Worm (Caenorhabditis elegans): ENCODE measurements around the gene T16G12.10.
"Not testable (repeated sequence)": the region's sequence is repeated elsewhere in the genome, so short reads cannot be mapped to it uniquely, and the experiment has no call there.

The T16G12.10 gene

DNA sequence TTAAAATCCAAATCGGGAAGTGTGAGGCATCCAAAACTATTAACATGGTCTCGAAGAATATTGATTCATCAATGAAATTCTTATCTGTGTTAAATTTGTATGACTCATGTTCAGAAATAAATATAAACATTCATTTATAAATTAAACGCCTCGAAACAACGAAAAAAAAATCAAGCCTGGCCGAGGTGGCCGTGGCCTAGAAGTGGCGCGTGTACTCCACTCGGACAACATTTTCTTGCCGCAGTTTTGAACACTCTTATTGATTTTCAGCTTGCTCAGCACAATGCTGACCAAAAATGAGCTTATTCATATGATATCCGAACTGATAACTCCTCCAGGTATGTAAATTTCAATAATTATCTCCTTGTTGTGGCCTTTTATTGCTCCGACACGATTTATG is 8.2 kb upstream of the T16G12.10 start, which contains the start of gene ekl-6:
ekl-6 (plus strand) TSS at position 265 of the 400 bp plus-strand sequence.
- no peak for TF ChIP-seq unc-62 (GFP tag; optimal IDR thresholded peaks at IDR 0.05)

DNA sequence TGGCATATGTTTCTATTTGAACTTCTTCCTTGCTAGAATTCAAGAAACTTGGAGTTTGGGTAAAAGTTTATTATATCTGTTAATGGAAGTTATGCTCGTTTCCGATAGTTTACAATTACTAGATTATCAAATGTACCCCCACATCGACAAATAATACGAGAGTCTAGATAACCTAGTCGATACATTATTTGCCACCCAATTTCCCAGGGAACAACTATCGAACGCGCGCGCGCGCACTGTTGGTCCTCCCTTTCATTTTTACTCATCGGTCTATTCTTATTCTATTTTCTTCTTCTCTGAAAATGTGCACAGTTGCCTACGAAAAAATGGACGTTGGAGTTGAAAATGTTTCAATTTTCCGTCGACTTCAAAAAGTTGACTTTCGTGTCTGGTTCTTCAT is 4.6 kb upstream of the T16G12.10 start, which contains the start of gene T16G12.13:
T16G12.13 (plus strand) TSS at position 293 of the 400 bp plus-strand sequence.
- no peak for TF ChIP-seq unc-62 (GFP tag; optimal IDR thresholded peaks at IDR 0.05)

DNA sequence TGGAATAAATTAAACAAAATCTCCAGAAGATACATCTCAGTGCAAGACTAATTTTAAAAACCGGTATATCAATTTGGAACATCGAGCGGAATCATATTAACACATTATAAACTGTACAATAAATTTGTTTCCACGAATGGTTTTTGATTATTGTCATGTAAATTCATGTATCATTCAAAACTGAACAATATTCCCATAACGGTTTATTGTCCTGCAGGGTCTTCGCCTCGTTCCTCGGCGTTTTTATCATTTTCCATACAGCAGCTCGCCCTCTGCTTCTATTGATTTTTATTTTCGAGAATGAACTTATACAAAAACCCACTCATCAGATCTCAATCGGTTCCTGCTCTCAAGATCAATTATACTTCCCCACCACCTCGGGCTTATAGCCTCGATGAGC is 3.1 kb upstream of the T16G12.10 start, which contains the start of gene T16G12.8:
T16G12.8 (plus strand) TSS at position 301 of the 400 bp plus-strand sequence.
- no peak for TF ChIP-seq unc-62 (GFP tag; optimal IDR thresholded peaks at IDR 0.05)

DNA sequence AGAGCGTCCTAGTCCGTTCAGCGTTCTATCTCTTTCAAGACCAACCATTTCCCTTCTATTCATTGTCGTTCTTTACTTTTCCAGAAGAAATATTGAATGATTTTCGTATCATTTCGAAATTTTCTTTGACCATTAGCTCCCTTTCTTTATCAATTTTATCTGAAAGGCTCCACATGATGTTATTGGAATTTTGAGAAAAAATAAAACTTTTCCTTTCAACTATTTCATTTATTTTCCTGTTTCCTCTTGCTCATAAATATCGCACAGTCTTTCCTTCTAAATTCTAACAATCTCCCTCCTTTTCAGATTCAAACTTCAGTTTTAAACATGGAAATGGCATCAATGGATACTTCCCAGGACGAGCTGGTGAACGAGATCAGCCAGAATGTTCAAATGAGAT is 1.6 kb upstream of the T16G12.10 start, which contains the start of gene T16G12.4:
T16G12.4 (plus strand) TSS at position 301 of the 400 bp plus-strand sequence.
- TF ChIP-seq unc-62 (GFP tag; optimal IDR thresholded peaks at IDR 0.05) = no peak

DNA sequence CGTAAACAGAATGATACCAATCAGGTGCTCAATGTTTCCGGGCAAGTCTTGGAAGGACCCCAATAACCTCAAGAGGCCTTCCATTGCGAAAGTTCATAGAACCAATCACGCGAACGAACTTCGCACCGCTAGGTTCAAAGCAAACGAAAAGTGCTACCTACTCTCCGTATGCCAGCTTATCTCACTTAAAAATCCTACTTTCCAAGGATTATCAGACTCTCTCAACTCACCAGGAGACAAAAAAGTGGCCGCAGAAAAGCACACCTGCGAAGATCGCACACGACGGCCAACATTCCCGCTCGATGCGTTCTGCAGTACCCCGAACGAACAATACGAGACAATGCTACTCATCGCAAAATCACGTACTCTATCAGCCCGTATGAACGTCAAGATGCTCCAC is 2.6 kb downstream of the T16G12.10 start, which contains the start of gene T16G12.12:
T16G12.12 (plus strand) TSS at position 301 of the 400 bp plus-strand sequence.
- not testable (repeated sequence) for TF ChIP-seq unc-62 (GFP tag; optimal IDR thresholded peaks at IDR 0.05)

DNA sequence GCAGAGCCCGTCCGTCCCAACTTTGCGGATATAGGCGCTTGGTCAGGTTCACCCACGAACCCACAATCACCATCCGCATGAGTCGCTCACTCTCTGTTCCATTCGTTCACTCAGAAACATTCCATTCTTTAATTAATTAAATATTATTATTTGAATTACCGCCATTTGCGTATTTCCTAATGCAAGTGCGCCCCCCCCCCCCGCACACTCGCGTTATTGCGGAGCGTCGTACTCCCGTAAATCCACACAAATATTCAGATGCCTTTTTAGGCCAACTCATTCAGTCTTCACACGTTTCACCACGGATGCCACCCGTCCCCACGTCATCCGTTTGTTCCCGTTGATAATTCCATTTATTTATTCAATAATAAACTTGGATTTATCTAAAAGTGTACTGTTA is 5.6 kb downstream of the T16G12.10 start, which contains the start of gene T16G12.3:
T16G12.3 (plus strand) TSS at position 301 of the 400 bp plus-strand sequence.
- TF ChIP-seq unc-62 (GFP tag; optimal IDR thresholded peaks at IDR 0.05) = not testable (repeated sequence)

DNA sequence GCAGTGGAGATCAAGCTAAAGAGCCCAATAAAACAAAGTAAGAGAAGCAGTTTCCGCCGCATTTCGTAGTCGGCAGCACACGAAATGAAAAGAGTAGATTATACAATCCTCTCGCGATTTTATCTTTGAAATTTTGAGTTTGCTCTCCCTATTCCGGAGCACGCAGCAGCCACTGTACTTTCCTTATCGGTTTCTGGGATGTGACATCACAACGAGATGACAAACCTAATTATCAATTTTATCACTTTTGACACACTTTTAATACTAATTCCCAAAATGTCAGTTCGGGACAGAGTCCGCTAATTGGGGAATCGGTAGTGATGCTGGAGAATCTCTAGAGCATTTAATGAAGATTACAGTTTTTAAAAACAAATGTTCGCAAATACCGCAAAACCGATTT is 6.3 kb downstream of the T16G12.10 start, which contains the start of gene T16G12.1:
T16G12.1 (minus strand) TSS at position 176 of the 400 bp plus-strand sequence.
- no peak for TF ChIP-seq unc-62 (GFP tag; optimal IDR thresholded peaks at IDR 0.05)

DNA sequence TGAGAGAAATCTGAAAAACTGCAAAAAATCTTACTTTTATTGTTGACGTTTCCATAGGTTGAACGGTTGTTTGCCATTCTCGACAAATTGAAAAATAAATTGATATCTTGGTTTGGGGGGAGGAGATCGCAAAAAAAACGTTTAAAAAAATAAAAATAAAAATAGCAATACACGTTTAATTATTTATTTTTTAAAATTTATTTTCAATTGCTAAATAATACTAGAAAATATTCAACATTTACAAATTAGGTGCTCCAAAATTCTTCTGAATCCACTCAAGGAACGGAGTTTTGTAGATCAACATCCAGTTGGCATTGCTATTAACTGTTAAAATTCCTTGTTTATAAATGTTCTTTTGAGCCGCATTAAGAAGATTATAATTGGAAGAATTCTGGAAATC is 15.9 kb downstream of the T16G12.10 start, which contains the start of gene T16G12.7:
T16G12.7 (minus strand) TSS at position 101 of the 400 bp plus-strand sequence.
- no peak for TF ChIP-seq unc-62 (GFP tag; optimal IDR thresholded peaks at IDR 0.05)

DNA sequence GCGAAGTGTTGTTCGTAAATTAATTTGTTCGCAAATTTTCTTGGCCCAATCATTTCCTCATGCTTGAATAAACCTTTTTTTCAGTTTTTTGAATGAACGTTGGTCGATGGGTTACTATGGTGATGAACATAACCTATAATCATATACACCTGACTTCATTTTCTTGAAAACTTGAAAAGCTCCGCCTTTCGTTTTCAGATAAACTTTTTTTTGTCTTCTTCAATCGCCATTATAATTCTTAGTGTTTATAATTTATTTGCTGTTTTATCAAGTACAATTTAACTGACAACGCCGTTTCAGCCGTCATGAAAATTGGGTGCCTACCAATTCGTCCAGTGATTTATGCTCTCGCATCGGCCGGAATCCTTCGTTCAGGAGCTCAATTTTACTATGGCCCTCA is 18.8 kb downstream of the T16G12.10 start, which contains the start of gene M04D8.7:
M04D8.7 (plus strand) TSS at position 301 of the 400 bp plus-strand sequence.
- no peak for TF ChIP-seq unc-62 (GFP tag; optimal IDR thresholded peaks at IDR 0.05)

DNA sequence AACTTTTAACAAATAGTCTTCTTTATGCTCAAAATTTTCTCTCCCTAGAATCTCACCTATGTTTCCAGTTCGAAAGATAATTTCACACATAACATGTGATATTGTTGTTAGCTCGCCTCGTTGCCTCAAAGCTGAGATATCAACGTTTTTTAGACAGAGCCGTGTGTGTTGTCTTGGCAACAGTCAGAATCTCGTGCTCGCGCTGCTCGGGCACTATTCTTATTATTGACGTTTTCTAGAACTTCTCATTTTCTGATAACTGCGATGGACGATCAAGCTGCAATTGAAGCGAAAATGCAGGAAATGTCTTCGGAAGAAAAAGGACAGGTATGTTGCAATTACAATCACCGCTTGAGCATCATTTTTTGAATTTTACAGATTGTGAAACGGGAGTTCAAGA is 20.1 kb downstream of the T16G12.10 start, which contains the start of gene xbx-3:
xbx-3 (plus strand) TSS at position 163 of the 400 bp plus-strand sequence.
- no peak for TF ChIP-seq unc-62 (GFP tag; optimal IDR thresholded peaks at IDR 0.05)

DNA sequence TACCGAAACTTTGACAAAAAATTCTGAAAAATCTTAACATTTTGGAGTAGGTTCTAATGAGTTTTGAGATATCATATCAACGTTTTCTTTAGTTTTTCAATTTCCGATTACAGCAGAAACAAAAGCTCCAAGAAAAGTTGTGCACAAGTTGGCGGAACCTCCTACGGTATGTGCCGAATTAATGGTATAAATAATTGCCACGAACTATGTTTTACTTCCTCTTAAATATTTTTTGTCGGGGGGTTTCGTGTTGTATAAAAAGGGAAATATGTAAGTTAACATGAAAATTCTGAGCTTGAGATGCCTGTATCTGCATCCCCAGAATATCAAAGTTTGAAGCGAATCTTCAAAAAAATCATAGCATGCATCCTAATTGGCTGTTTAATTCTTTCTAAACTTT is 22.1 kb downstream of the T16G12.10 start, which contains the start of gene M04D8.8:
M04D8.8 (plus strand) TSS at position 301 of the 400 bp plus-strand sequence.
- TF ChIP-seq unc-62 (GFP tag; optimal IDR thresholded peaks at IDR 0.05) = no peak

DNA sequence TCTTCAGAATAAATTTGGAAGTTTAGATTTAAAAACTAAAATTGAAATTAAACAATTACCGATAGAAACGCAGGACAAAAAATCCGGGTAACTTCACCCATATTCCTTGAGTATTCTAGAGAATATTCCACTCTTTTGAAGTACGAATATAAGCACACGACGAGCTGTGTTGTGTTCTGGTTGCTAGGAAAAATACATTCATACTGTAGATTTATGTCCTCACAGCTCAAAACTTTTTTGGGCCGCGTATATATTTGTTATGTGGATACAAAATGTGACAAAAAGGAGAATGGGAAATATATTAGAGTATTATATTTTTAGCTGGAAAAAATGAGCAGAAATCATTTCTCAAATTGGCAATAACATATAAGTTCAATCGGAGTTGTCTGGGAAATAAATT is 22.7 kb downstream of the T16G12.10 start, which contains the start of gene M04D8.5:
M04D8.5 (minus strand) TSS at position 101 of the 400 bp plus-strand sequence.
- no peak for TF ChIP-seq unc-62 (GFP tag; optimal IDR thresholded peaks at IDR 0.05)

DNA sequence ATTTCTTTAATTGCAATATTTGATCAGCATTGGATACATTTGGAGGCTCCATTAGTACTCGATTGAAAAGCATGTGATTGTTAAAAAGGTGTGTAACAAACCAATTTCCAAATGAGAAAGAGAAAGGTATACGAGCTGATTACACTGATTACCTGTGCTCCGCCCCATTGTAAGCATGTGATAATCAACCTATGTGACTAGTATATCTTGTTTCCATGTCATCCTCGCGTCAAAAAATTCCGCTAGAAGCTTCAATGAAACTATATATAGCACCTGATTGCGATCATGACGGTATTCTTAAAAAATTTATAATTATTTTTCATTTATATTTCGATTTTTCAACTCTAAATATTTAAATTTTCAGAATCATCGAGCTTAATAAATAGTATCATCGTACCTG is 25.4 kb downstream of the T16G12.10 start, which contains the start of gene M04D8.4:
M04D8.4 (minus strand) TSS at position 101 of the 400 bp plus-strand sequence.
- no peak for TF ChIP-seq unc-62 (GFP tag; optimal IDR thresholded peaks at IDR 0.05)

DNA sequence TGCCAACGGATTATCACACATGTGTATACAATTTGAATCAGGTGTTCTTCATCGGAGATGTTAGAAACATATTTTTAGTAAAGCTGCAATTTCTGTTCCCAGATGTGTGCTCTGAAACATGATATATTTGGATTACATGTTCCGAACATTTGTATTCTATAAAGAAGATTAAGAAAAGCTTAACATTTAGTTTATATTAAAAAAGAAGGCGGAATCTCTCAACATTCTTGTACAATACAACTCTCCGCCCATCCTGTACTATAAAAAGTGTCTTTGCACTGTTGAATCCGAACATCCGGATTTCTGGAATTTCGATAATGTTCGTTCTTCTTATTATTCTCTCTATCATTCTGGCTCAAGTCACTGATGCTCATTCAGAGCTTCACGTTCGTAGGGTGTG is 28.0 kb downstream of the T16G12.10 start, which contains the start of gene ins-23:
ins-23 (plus strand) TSS at position 301 of the 400 bp plus-strand sequence.
- no peak for TF ChIP-seq unc-62 (GFP tag; optimal IDR thresholded peaks at IDR 0.05)

DNA sequence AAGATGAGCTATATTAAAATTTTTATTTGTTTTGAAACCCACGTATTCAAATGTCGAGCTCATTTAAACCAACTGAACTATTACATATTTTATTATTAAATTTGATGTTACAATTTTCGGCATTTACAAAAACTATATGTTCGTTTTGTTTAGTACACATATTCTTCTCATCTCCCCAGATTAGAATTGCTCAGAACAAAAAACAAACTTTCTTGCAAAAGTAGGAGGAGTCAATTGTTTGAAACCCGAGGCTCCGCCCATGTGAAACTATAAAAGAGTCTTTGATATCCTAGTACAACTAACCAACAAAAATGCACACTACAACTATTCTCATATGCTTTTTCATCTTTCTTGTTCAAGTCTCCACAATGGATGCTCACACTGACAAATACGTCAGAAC is 29.9 kb downstream of the T16G12.10 start, which contains the start of gene ins-22:
ins-22 (plus strand) TSS at position 301 of the 400 bp plus-strand sequence.
- no peak for TF ChIP-seq unc-62 (GFP tag; optimal IDR thresholded peaks at IDR 0.05)

DNA sequence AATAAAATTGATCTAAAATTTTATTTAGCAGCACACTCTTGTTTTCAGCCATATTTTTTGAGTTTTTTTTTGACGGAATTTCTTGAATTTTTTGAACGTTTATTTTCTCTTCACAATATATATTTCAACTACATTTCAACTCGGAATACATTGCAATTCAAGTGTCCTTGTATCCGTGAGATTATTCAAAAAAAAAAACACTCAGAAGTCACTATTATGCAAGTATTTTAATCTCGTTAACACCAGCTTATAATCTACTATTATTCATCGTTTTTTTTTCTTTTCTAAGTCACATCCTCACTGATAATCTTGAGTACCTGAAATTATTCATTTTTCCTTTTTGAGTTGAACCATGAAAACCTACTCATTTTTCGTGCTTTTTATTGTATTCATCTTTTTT is 32.5 kb downstream of the T16G12.10 start, which contains the start of gene ins-21:
ins-21 (plus strand) TSS at position 301 of the 400 bp plus-strand sequence.
- no peak for TF ChIP-seq unc-62 (GFP tag; optimal IDR thresholded peaks at IDR 0.05)

DNA sequence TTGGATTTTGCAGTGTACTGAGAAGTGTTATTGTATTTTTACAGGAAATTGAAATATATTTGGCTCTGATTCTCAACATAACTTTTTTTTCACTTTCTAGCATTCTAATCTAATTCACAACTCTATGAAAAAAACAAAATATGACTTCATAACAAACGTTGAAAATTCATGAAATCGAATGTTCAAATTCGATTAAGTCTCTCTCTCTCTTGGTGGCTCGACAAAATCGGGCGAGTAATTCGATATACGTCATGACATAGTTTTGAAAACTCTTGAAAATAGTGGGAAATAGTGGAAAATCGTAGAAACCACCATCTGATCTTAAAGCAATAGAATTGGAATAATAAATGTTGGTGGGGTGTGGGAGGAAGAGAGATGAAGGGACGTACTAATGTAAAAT is 37.9 kb downstream of the T16G12.10 start:
- TF ChIP-seq unc-62 (GFP tag; optimal IDR thresholded peaks at IDR 0.05) = no peak

Measured in whole organism, dauer.